Worm (Caenorhabditis elegans): ENCODE data around the gene math-38.

- TF ChIP-seq mdl-1 (tag; optimal IDR thresholded peaks at IDR 0.05) (no peak), snpc-4 (tag; optimal IDR thresholded peaks at IDR 0.05) (no peak), fos-1 (tag; optimal IDR thresholded peaks at IDR 0.05) (no peak), F26F4.8 (GFP tag; conservative IDR thresholded peaks at IDR 0.05) (no peak), spr-1 (tag; optimal IDR thresholded peaks at IDR 0.05) (no peak)
These were observed 15.4 kb upstream of the math-38 start, which contains the start of gene clec-20 for ce11 chrII:1595137-1595536.

All from whole organism, L4 larva.